Worm (Caenorhabditis elegans): ENCODE data around the gene VZK822L.2.

DNA sequence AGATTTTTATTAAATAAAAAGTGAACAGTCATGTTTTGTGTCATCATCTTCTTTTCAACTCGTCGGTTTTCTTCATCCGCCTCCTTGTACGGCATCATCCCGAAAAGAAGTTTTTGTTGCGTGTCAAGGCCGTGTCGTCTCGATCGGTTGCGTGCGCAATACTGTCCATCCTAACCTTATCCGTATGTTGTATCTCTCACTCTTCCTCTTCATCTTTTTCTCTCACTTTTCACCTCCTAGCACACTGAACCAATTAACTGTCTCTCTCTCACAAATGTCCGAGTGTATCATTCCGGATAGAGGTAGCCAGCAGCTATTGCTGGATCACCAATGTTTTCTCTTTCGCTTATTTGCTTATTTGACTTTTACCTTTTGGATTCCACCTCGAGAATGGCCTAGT lies 28.3 kb upstream of the VZK822L.2 start:
- TF ChIP-seq grh-1 (GFP tag; IDR thresholded peaks at IDR 0.05) = no peak
- no peak for TF ChIP-seq nhr-90 (tag; optimal IDR thresholded peaks at IDR 0.05; ENCODE audit: poor library complexity)
